Fruit fly (Drosophila melanogaster) whole organism, embryonic: ENCODE data around the gene CG42676.

ENCODE experiments used
- Abd-B ChIP-seq: fragments of 200-800 bp; sonication (Bioruptor generic); optimal IDR thresholded peaks from 2 replicates; lab custom pipeline; 2018; ENCODE audit warnings: missing biosample characterization, mild to moderate bottlenecking, missing genetic modification characterization, moderate library complexity
- Bgb ChIP-seq: fragments of 200-800 bp; sonication (Bioruptor generic); IDR thresholded peaks from 2 replicates; pipeline ENCODE4 v1.3.6; 2022; ENCODE audit warnings: missing biosample characterization, missing genetic modification characterization; ENCODE audit not compliant: partially characterized antibody
- CG12391 ChIP-seq: fragments of 200-800 bp; sonication (Bioruptor generic); optimal IDR thresholded peaks from 3 replicates; lab custom pipeline; 2018; ENCODE audit warnings: missing biosample characterization, mild to moderate bottlenecking, missing genetic modification characterization, moderate library complexity
- CG13287 ChIP-seq: fragments of 200-800 bp; sonication (Bioruptor generic); IDR thresholded peaks from 2 replicates; pipeline ENCODE4 v1.3.6; 2022; ENCODE audit warnings: missing biosample characterization, missing genetic modification characterization; ENCODE audit not compliant: partially characterized antibody
- CG13424 ChIP-seq: fragments of 200-800 bp; sonication (Bioruptor generic); optimal IDR thresholded peaks from 2 replicates; lab custom pipeline; 2019; ENCODE audit warnings: missing biosample characterization, mild to moderate bottlenecking, missing genetic modification characterization, moderate library complexity
- CG15514 ChIP-seq: fragments of 200-800 bp; sonication (Bioruptor generic); optimal IDR thresholded peaks from 3 replicates; lab custom pipeline; 2017; ENCODE audit warnings: missing biosample characterization, missing genetic modification characterization, mild to moderate bottlenecking, moderate library complexity, missing genetic modification reagents
- CG15696 ChIP-seq: fragments of 200-800 bp; sonication (Bioruptor generic); optimal IDR thresholded peaks from 2 replicates; lab custom pipeline; 2019; ENCODE audit warnings: missing biosample characterization, mild to moderate bottlenecking, missing genetic modification characterization, moderate library complexity
- CG16813 ChIP-seq: fragments of 200-800 bp; sonication (Bioruptor generic); IDR thresholded peaks from 3 replicates; pipeline ENCODE4 v1.3.6; 2022; ENCODE audit warnings: missing biosample characterization, missing genetic modification characterization; ENCODE audit not compliant: partially characterized antibody
- CG16863 ChIP-seq: fragments of 200-800 bp; sonication (Bioruptor generic); optimal IDR thresholded peaks from 3 replicates; lab custom pipeline; 2016; ENCODE audit warnings: missing biosample characterization, missing genetic modification characterization
- CG17829 ChIP-seq: fragments of 200-800 bp; optimal IDR thresholded peaks from 2 replicates; lab custom pipeline; 2019; ENCODE audit warnings: missing biosample characterization, mild to moderate bottlenecking, missing genetic modification characterization, moderate library complexity
- CG2116 ChIP-seq: fragments of 200-800 bp; sonication (Bioruptor generic); optimal IDR thresholded peaks from 3 replicates; lab custom pipeline; 2018; ENCODE audit warnings: missing biosample characterization, mild to moderate bottlenecking, missing genetic modification characterization
- CG2120 ChIP-seq: fragments of 200-800 bp; sonication (Bioruptor generic); optimal IDR thresholded peaks from 3 replicates; lab custom pipeline; 2016; ENCODE audit warnings: missing biosample characterization, missing genetic modification characterization
- CG2875 ChIP-seq: fragments of 200-800 bp; sonication (Bioruptor generic); optimal IDR thresholded peaks from 2 replicates; lab custom pipeline; 2017; ENCODE audit warnings: missing biosample characterization, mild to moderate bottlenecking, missing genetic modification characterization, missing genetic modification reagents
- CG33213 ChIP-seq: fragments of 200-800 bp; sonication (Bioruptor generic); optimal IDR thresholded peaks from 3 replicates; lab custom pipeline; 2016; ENCODE audit warnings: missing biosample characterization, missing genetic modification characterization
- CG3995 ChIP-seq: fragments of 200-800 bp; sonication (Bioruptor generic); optimal IDR thresholded peaks from 3 replicates; lab custom pipeline; 2016; ENCODE audit warnings: missing biosample characterization, missing genetic modification characterization
- CG8290 ChIP-seq, 3 experiments: fragments of 200-800 bp; sonication (Bioruptor generic); optimal IDR thresholded peaks; 2 replicates each; lab custom pipeline; 2016 to 2019; ENCODE audit warnings: missing biosample characterization in 3 of 3, missing genetic modification characterization in 3 of 3, mild to moderate bottlenecking in 2 of 3, moderate library complexity in 1 of 3
- CG9437 ChIP-seq: fragments of 200-800 bp; sonication (Bioruptor generic); optimal IDR thresholded peaks from 2 replicates; lab custom pipeline; 2018; ENCODE audit warnings: missing biosample characterization, mild to moderate bottlenecking, missing genetic modification characterization
- CHES-1-like ChIP-seq: fragments of 200-800 bp; sonication (Bioruptor generic); optimal IDR thresholded peaks from 2 replicates; lab custom pipeline; 2016; ENCODE audit warnings: missing biosample characterization, missing genetic modification characterization
- CoRest ChIP-seq: fragments of 200-800 bp; sonication (Bioruptor generic); optimal IDR thresholded peaks from 3 replicates; lab custom pipeline; 2018; ENCODE audit warnings: missing biosample characterization, mild to moderate bottlenecking, missing genetic modification characterization, moderate library complexity
- Dp ChIP-seq: fragments of 200-800 bp; sonication (Bioruptor generic); optimal IDR thresholded peaks from 2 replicates; lab custom pipeline; 2018; ENCODE audit warnings: missing biosample characterization, mild to moderate bottlenecking, missing genetic modification characterization, moderate library complexity
- E2f2 ChIP-seq: fragments of 200-800 bp; sonication (Bioruptor generic); IDR thresholded peaks from 2 replicates; pipeline ENCODE4 v1.3.6; 2022; ENCODE audit warnings: missing biosample characterization, missing genetic modification characterization
- HLH54F ChIP-seq: fragments of 200-800 bp; sonication (Bioruptor generic); optimal IDR thresholded peaks from 3 replicates; lab custom pipeline; 2016; ENCODE audit warnings: missing biosample characterization, missing genetic modification characterization
- HmgZ ChIP-seq: fragments of 200-800 bp; sonication (Bioruptor generic); optimal IDR thresholded peaks from 2 replicates; lab custom pipeline; 2018; ENCODE audit warnings: missing biosample characterization, mild to moderate bottlenecking, missing genetic modification characterization
- Hsf ChIP-seq: fragments of 200-800 bp; sonication (Bioruptor generic); optimal IDR thresholded peaks from 3 replicates; lab custom pipeline; 2016; ENCODE audit warnings: missing biosample characterization, missing genetic modification characterization
- MBD-R2 ChIP-seq: fragments of 200-800 bp; sonication (Bioruptor generic); IDR thresholded peaks from 2 replicates; pipeline ENCODE4 v1.3.6; 2022; ENCODE audit warnings: missing biosample characterization, missing genetic modification characterization
- MESR4 ChIP-seq: fragments of 200-800 bp; sonication (Bioruptor generic); optimal IDR thresholded peaks from 2 replicates; lab custom pipeline; 2018; ENCODE audit warnings: missing biosample characterization, mild to moderate bottlenecking, missing genetic modification characterization, moderate library complexity
- MTF-1 ChIP-seq: fragments of 200-800 bp; sonication (Bioruptor generic); optimal IDR thresholded peaks from 2 replicates; lab custom pipeline; 2018; ENCODE audit warnings: missing biosample characterization, mild to moderate bottlenecking, missing genetic modification characterization, borderline replicate concordance
- Nf-YC ChIP-seq: fragments of 200-800 bp; optimal IDR thresholded peaks from 3 replicates; lab custom pipeline; 2019; ENCODE audit warnings: missing biosample characterization, mild to moderate bottlenecking, missing genetic modification characterization, moderate library complexity
- Pdp1 ChIP-seq, 2 experiments: fragments of 200-800 bp; sonication (Bioruptor generic); optimal IDR thresholded peaks; 3 replicates each; lab custom pipeline; 2016; ENCODE audit warnings: missing biosample characterization in 2 of 2, missing genetic modification characterization in 2 of 2, mild to moderate bottlenecking in 1 of 2, moderate library complexity in 1 of 2
- Side ChIP-seq: fragments of 200-800 bp; sonication (Bioruptor generic); optimal IDR thresholded peaks from 2 replicates; lab custom pipeline; 2016; ENCODE audit warnings: missing biosample characterization, missing genetic modification characterization
- Sry-β ChIP-seq: fragments of 200-800 bp; sonication (Bioruptor generic); optimal IDR thresholded peaks from 2 replicates; lab custom pipeline; 2018; ENCODE audit warnings: missing biosample characterization, mild to moderate bottlenecking, missing genetic modification characterization, moderate library complexity
- cad ChIP-seq: fragments of >200 bp; optimal IDR thresholded peaks from 2 replicates; lab custom pipeline; 2017; ENCODE audit warnings: missing biosample characterization, missing genetic modification characterization
- crp ChIP-seq, 2 experiments: fragments of 200-800 bp; sonication (Bioruptor generic); optimal IDR thresholded peaks; 2 replicates in 1 of 2; 3 replicates in 1 of 2; lab custom pipeline; 2017; ENCODE audit warnings: missing biosample characterization in 2 of 2, missing genetic modification characterization in 2 of 2, mild to moderate bottlenecking in 1 of 2, moderate library complexity in 1 of 2
- dmrt11E ChIP-seq: fragments of 200-800 bp; sonication (Bioruptor generic); optimal IDR thresholded peaks from 3 replicates; lab custom pipeline; 2018; ENCODE audit warnings: missing biosample characterization, mild to moderate bottlenecking, missing genetic modification characterization, moderate library complexity
- exex ChIP-seq: fragments of 200-800 bp; sonication (Bioruptor generic); optimal IDR thresholded peaks from 4 replicates; lab custom pipeline; 2018; ENCODE audit warnings: missing biosample characterization, mild to moderate bottlenecking, missing genetic modification characterization, moderate library complexity
- gce ChIP-seq: fragments of 200-800 bp; sonication (Bioruptor generic); IDR thresholded peaks from 3 replicates; pipeline ENCODE4 v1.3.6; 2022; ENCODE audit warnings: missing biosample characterization, missing genetic modification characterization
- gro ChIP-seq: fragments of 200-800 bp; sonication (Bioruptor generic); optimal IDR thresholded peaks from 2 replicates; lab custom pipeline; 2016; ENCODE audit warnings: missing biosample characterization, missing genetic modification characterization
- knrl ChIP-seq: fragments of 200-800 bp; sonication (Bioruptor generic); IDR thresholded peaks from 3 replicates; pipeline ENCODE4 v1.3.6; 2022; ENCODE audit warnings: missing biosample characterization, missing genetic modification characterization; ENCODE audit not compliant: partially characterized antibody
- lilli ChIP-seq: fragments of 200-800 bp; sonication (Bioruptor generic); optimal IDR thresholded peaks from 3 replicates; lab custom pipeline; 2016; ENCODE audit warnings: missing biosample characterization, missing genetic modification characterization
- lola ChIP-seq, 3 experiments: fragments of >200 bp in 2 of 3; fragments of 200-800 bp in 1 of 3; sonication (Bioruptor generic) in 1 of 3; optimal IDR thresholded peaks; 2 replicates each; lab custom pipeline; 2017 to 2019; ENCODE audit warnings: missing biosample characterization in 3 of 3, missing genetic modification characterization in 3 of 3, mild to moderate bottlenecking in 1 of 3, moderate library complexity in 1 of 3
- psq ChIP-seq: fragments of 200-800 bp; sonication (Bioruptor generic); optimal IDR thresholded peaks from 2 replicates; lab custom pipeline; 2017; ENCODE audit warnings: missing biosample characterization, missing genetic modification characterization
- pzg ChIP-seq: fragments of 200-800 bp; sonication (Bioruptor generic); optimal IDR thresholded peaks from 3 replicates; lab custom pipeline; 2018; ENCODE audit warnings: missing biosample characterization, mild to moderate bottlenecking, missing genetic modification characterization, moderate library complexity
- row ChIP-seq: fragments of 200-800 bp; sonication (Bioruptor generic); IDR thresholded peaks from 3 replicates; pipeline ENCODE4 v1.3.6; 2022; ENCODE audit warnings: missing biosample characterization, missing genetic modification characterization
- sc ChIP-seq, 3 experiments: fragments of >200 bp in 2 of 3; fragments of 200-800 bp in 1 of 3; sonication (Bioruptor generic) in 1 of 3; optimal IDR thresholded peaks; 2 replicates in 2 of 3; 3 replicates in 1 of 3; lab custom pipeline; 2017; ENCODE audit warnings: mild to moderate bottlenecking in 1 of 3, missing biosample characterization in 1 of 3, missing genetic modification characterization in 1 of 3, missing genetic modification reagents in 1 of 3
- sens ChIP-seq: fragments of 200-800 bp; sonication (Bioruptor generic); peaks from one replicate; lab custom pipeline; 2016; ENCODE audit warnings: missing biosample characterization, missing genetic modification characterization
- trem ChIP-seq: fragments of 200-800 bp; optimal IDR thresholded peaks from 3 replicates; lab custom pipeline; 2019; ENCODE audit warnings: missing biosample characterization, mild to moderate bottlenecking, missing genetic modification characterization, moderate library complexity
- vnd ChIP-seq: fragments of 200-800 bp; sonication (Bioruptor generic); IDR thresholded peaks from 3 replicates; pipeline ENCODE4 v1.3.6; 2022; ENCODE audit warnings: missing biosample characterization, missing genetic modification characterization; ENCODE audit not compliant: partially characterized antibody
- zen ChIP-seq: fragments of 200-800 bp; sonication (Bioruptor generic); optimal IDR thresholded peaks from 3 replicates; lab custom pipeline; 2018; ENCODE audit warnings: missing biosample characterization, mild to moderate bottlenecking, missing genetic modification characterization, moderate library complexity

CG42676 gene

DNA sequence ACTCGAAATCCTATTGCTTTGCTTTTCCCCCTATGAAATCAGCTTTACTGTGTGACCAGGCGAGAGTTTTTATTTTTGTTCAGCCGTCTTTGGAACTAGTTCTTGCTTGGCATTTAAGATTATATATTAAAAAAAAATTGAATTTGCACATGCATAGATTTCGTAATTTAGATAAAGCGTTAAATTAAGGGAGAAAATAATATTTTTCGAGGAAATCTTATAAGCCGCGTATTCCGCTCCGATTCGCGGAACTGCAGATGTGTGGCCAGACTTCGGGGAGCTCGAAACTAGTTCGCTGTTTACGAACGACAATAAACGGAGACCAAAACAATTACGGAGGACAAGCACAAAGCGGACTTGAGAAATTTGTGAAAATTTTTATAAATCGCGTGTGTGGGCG, at the start of gene CG42676, which contains the start of gene JTBR (continued):
- TF ChIP-seq CG15514 (GFP tag; lab: Kevin White, UChicago) (peak; percentile 100), sens (GFP tag; lab: Kevin White, UChicago) (peak; percentile 71), Sry-β (GFP tag; lab: Kevin White, UChicago) (peak; percentile 60), CG2120 (GFP tag; lab: Kevin White, UChicago) (peak; percentile 41), CG3995 (GFP tag; lab: Kevin White, UChicago) (peak; percentile 2), CG16813 (GFP tag; lab: Robert Waterston, UW) (no peak), gce (GFP tag; lab: Robert Waterston, UW) (no peak), Dp (GFP tag; lab: Kevin White, UChicago) (peak; percentile 27), Hsf (GFP tag; lab: Kevin White, UChicago) (peak; percentile 5), CG9437 (GFP tag; lab: Kevin White, UChicago) (peak; percentile 29), CG12391 (tag; lab: Kevin White, UChicago) (peak; percentile 67), CG13287 (GFP tag; lab: Robert Waterston, UW) (peak; percentile 73), MTF-1 (GFP tag; lab: Kevin White, UChicago) (no peak), CG17829 (tag; lab: Kevin White, UChicago) (peak; percentile 35), knrl (GFP tag; lab: Robert Waterston, UW) (peak; percentile 71), exex (peak; percentile 36), sc (optimal IDR thresholded peaks at IDR 0.05; lab: Kevin White, UChicago) (no peak), sc (GFP tag; optimal IDR thresholded peaks at IDR 0.05; lab: Kevin White, UChicago) (no peak), CG15696 (peak; percentile 22), E2f2 (GFP tag; lab: Robert Waterston, UW) (no peak), row (peak; percentile 87), MESR4 (peak; percentile 16), CoRest (tag; lab: Kevin White, UChicago) (peak; percentile 42), CHES-1-like (GFP tag; lab: Kevin White, UChicago) (peak; percentile 53), HLH54F (no peak), lilli (GFP tag; lab: Kevin White, UChicago) (peak; percentile 23), HmgZ (tag; lab: Kevin White, UChicago) (peak; percentile 28), pzg (GFP tag; lab: Kevin White, UChicago) (peak; percentile 65), zen (tag; lab: Kevin White, UChicago) (peak; percentile 14), gro (peak; percentile 20), CG16863 (GFP tag; lab: Kevin White, UChicago) (no peak), Pdp1 (GFP tag; optimal IDR thresholded peaks at IDR 0.05; lab: Kevin White, UChicago) (peak in 1 of 2 experiments; percentile 45), vnd (GFP tag; lab: Robert Waterston, UW) (0 out of 3 replicates have a peak, but pooled peaks have one; percentile 28), Abd-B (GFP tag; lab: Kevin White, UChicago) (peak; percentile 42), Side (GFP tag; lab: Kevin White, UChicago) (peak; percentile 52), CG33213 (GFP tag; lab: Kevin White, UChicago) (peak; percentile 19), psq (GFP tag; lab: Kevin White, UChicago) (peak; percentile 99), MBD-R2 (GFP tag; lab: Robert Waterston, UW) (peak; percentile 82; the same call in 1 of the 2 replicates), lola (GFP tag; optimal IDR thresholded peaks at IDR 0.05; lab: Kevin White, UChicago) (peak in 1 of 3 experiments; percentile 35), CG8290 (GFP tag; optimal IDR thresholded peaks at IDR 0.05; lab: Kevin White, UChicago) (peak; percentile 42), CG8290 (tag; optimal IDR thresholded peaks at IDR 0.05; lab: Kevin White, UChicago) (no peak), CG2875 (no peak), Bgb (GFP tag; lab: Robert Waterston, UW) (peak; percentile 50), crp (GFP tag; optimal IDR thresholded peaks at IDR 0.05; lab: Kevin White, UChicago) (peak in 1 of 2 experiments; percentile 52), CG2116 (GFP tag; lab: Kevin White, UChicago) (peak; percentile 34), CG13424 (tag; lab: Kevin White, UChicago) (peak; percentile 25), dmrt11E (tag; lab: Kevin White, UChicago) (peak; percentile 3), trem (tag; lab: Kevin White, UChicago) (peak; percentile 61), cad (GFP tag; lab: Kevin White, UChicago) (peak; percentile 51), Nf-YC (tag; lab: Kevin White, UChicago) (no peak)
